Fruit fly (Drosophila melanogaster): ENCODE results near the gene Mkrn1.

Mkrn1 gene

DNA sequence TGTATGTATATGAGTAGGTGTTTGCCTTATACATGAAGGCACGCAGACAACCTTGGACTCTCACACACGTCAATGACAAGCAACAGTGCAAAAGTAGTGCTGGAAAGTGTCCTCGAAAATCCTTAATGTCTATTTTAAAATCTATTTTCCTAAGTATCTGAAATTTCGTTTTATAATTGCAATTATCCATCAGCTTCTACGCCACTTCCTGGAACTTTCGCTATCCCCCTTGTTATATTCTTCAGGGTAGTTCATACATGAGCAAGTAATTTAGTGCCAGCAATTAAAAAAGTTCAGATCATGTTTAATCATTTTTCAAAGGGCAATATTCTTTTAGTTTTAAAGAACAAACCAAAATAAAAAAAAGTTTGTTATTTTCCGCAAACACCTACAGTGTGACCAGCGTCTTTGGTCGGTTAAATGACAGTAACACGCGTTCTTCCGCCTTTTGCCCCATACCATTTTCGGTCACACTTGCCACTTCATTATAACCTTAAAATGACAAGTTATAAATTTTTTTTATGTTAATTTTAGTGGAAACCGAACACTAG lies 16.7 kb downstream of the Mkrn1 start (continued):
- TF ChIP-seq kah (GFP tag; optimal IDR thresholded peaks at IDR 0.05), result no peak
- TF ChIP-seq Dbx (GFP tag; IDR thresholded peaks at IDR 0.05), result no peak
- TF ChIP-seq aop (GFP tag; IDR thresholded peaks at IDR 0.05), result no peak
- TF ChIP-seq CG3163 (GFP tag; optimal IDR thresholded peaks at IDR 0.05), result no peak
- peak; percentile 31 for TF ChIP-seq gem (tag; optimal IDR thresholded peaks at IDR 0.05)
- peak; percentile 3 for TF ChIP-seq grau (tag; optimal IDR thresholded peaks at IDR 0.05)
- TF ChIP-seq phol (tag; optimal IDR thresholded peaks at IDR 0.05), result peak; percentile 36
- TF ChIP-seq CG10565 (GFP tag; optimal IDR thresholded peaks at IDR 0.05), result no peak
- no peak for TF ChIP-seq CTCF (GFP tag; optimal IDR thresholded peaks at IDR 0.05)
- TF ChIP-seq Sox102F (GFP tag; optimal IDR thresholded peaks at IDR 0.05), result no peak
- no peak for TF ChIP-seq dmrt99B (tag; optimal IDR thresholded peaks at IDR 0.05)
- TF ChIP-seq dati (GFP tag; IDR thresholded peaks at IDR 0.05), result no peak
- peak; percentile 27 for TF ChIP-seq Camta (GFP tag; optimal IDR thresholded peaks at IDR 0.05)
- TF ChIP-seq Bgb (GFP tag; IDR thresholded peaks at IDR 0.05; ENCODE audit: partially characterized antibody), result no peak
- peak; percentile 7 for TF ChIP-seq Nf-YB (GFP tag; optimal IDR thresholded peaks at IDR 0.05)
- no peak for TF ChIP-seq CG1832 (GFP tag; optimal IDR thresholded peaks at IDR 0.05)
- TF ChIP-seq CG17912 (GFP tag; optimal IDR thresholded peaks at IDR 0.05), result no peak
- TF ChIP-seq Atf6 (GFP tag; IDR thresholded peaks at IDR 0.05), result no peak
- no peak for TF ChIP-seq corto (GFP tag; optimal IDR thresholded peaks at IDR 0.05)
- TF ChIP-seq CG10321 (GFP tag; IDR thresholded peaks at IDR 0.05), result no peak
- TF ChIP-seq sqz (GFP tag; optimal IDR thresholded peaks at IDR 0.05), result no peak
- no peak for TF ChIP-seq CG11247 (GFP tag; IDR thresholded peaks at IDR 0.05)
- no peak for TF ChIP-seq Fer3 (tag; optimal IDR thresholded peaks at IDR 0.05)
- TF ChIP-seq emc (GFP tag; optimal IDR thresholded peaks at IDR 0.05), result no peak
- TF ChIP-seq pzg (GFP tag; optimal IDR thresholded peaks at IDR 0.05), result peak; percentile 69
- no peak for TF ChIP-seq otp (GFP tag; IDR thresholded peaks at IDR 0.05)
- TF ChIP-seq cwo (GFP tag; optimal IDR thresholded peaks at IDR 0.05), result no peak
- TF ChIP-seq CG9817 (tag; optimal IDR thresholded peaks at IDR 0.05), result no peak
- no peak for TF ChIP-seq Ets65A (GFP tag)
- TF ChIP-seq ac (GFP tag; optimal IDR thresholded peaks at IDR 0.05), result no peak
- no peak for TF ChIP-seq so (GFP tag; IDR thresholded peaks at IDR 0.05)
- no peak for TF ChIP-seq Scr (GFP tag; IDR thresholded peaks at IDR 0.05; ENCODE audit: partially characterized antibody)
- no peak for TF ChIP-seq Bteb2 (GFP tag; optimal IDR thresholded peaks at IDR 0.05)
- peak; percentile 11 for TF ChIP-seq CG10462 (GFP tag; optimal IDR thresholded peaks at IDR 0.05)
- TF ChIP-seq CkIIα-i1 (GFP tag; IDR thresholded peaks at IDR 0.05), result no peak
- TF ChIP-seq sens (GFP tag), result peak; percentile 86
- TF ChIP-seq Ssrp (tag; optimal IDR thresholded peaks at IDR 0.05), result no peak
- no peak for TF ChIP-seq pfk (GFP tag; optimal IDR thresholded peaks at IDR 0.05)
- no peak for TF ChIP-seq CG9215 (GFP tag; IDR thresholded peaks at IDR 0.05)
- TF ChIP-seq CG18262 (tag; optimal IDR thresholded peaks at IDR 0.05), result peak; percentile 10
- peak; percentile 69 for TF ChIP-seq CG12659 (GFP tag; optimal IDR thresholded peaks at IDR 0.05)
- TF ChIP-seq Usf (GFP tag; optimal IDR thresholded peaks at IDR 0.05), result no peak
- no peak for TF ChIP-seq Gsc (GFP tag; IDR thresholded peaks at IDR 0.05)
- TF ChIP-seq CG6689 (GFP tag; IDR thresholded peaks at IDR 0.05), result peak; percentile 17; the same call in 1 of the 2 replicates
- TF ChIP-seq eyg (GFP tag; optimal IDR thresholded peaks at IDR 0.05), result no peak
- no peak for TF ChIP-seq crol (GFP tag; IDR thresholded peaks at IDR 0.05)
- no peak for TF ChIP-seq CG13296 (GFP tag; optimal IDR thresholded peaks at IDR 0.05)
- TF ChIP-seq bowl (GFP tag; IDR thresholded peaks at IDR 0.05), result no peak
- TF ChIP-seq bab2 (GFP tag; optimal IDR thresholded peaks at IDR 0.05), result no peak
- peak; percentile 14 for TF ChIP-seq CG9609 (GFP tag; optimal IDR thresholded peaks at IDR 0.05)
- peak; percentile 87 for TF ChIP-seq ftz-f1 (GFP tag; optimal IDR thresholded peaks at IDR 0.05)
- no peak for TF ChIP-seq Oaz (GFP tag; IDR thresholded peaks at IDR 0.05)
- no peak for TF ChIP-seq crc (GFP tag; optimal IDR thresholded peaks at IDR 0.05)

Data from whole organism, embryonic.